Worm (Caenorhabditis elegans) whole organism, L1 larva: ENCODE data around the gene R144.12.
A peak's percentile ranks its signal among the peaks of the same experiment; 100 is the strongest.
"Not testable (repeated sequence)": the region's sequence is repeated elsewhere in the genome, so short reads cannot be mapped to it uniquely, and the experiment has no call there.

ENCODE experiments used
- aha-1 ChIP-seq: fragments of 150-350 bp; optimal IDR thresholded peaks from 2 replicates; lab custom pipeline; 2014; ENCODE audit warnings: missing biosample characterization, missing genetic modification characterization
- ceh-63 ChIP-seq: fragments of 200-800 bp; sonication (Bioruptor generic); optimal IDR thresholded peaks from 2 replicates; lab custom pipeline; 2018; ENCODE audit warnings: mild to moderate bottlenecking, missing genetic modification characterization, missing compliant biosample characterization
- ceh-82 ChIP-seq, 3 experiments: fragments of 150-350 bp in 1 of 3; sonication (generic microtip) in 2 of 3; optimal IDR thresholded peaks; 2 replicates each; lab custom pipeline; 2014 to 2017; ENCODE audit warnings: missing biosample characterization in 3 of 3, missing genetic modification characterization in 3 of 3
- ceh-88 ChIP-seq: fragments of 200-800 bp; sonication (Bioruptor generic); IDR thresholded peaks from 2 replicates; pipeline ENCODE4 v1.3.6; 2022; ENCODE audit warnings: missing genetic modification characterization, missing compliant biosample characterization
- ceh-90 ChIP-seq: sonication (generic microtip); optimal IDR thresholded peaks from 2 replicates; lab custom pipeline; 2016; ENCODE audit warnings: missing genetic modification characterization, missing compliant biosample characterization
- ces-1 ChIP-seq: fragments of 150-350 bp; optimal IDR thresholded peaks from 2 replicates; lab custom pipeline; 2014; ENCODE audit warnings: missing biosample characterization, missing genetic modification reagents, missing genetic modification characterization
- fkh-10 ChIP-seq: sonication (generic microtip); optimal IDR thresholded peaks from 2 replicates; lab custom pipeline; 2017; ENCODE audit warnings: missing biosample characterization, missing genetic modification reagents, missing genetic modification characterization
- fkh-8 ChIP-seq: sonication (generic microtip); optimal IDR thresholded peaks from 2 replicates; lab custom pipeline; 2016; ENCODE audit warnings: mild to moderate bottlenecking, missing genetic modification characterization, missing compliant biosample characterization
- fos-1 ChIP-seq: fragments of 150-350 bp; optimal IDR thresholded peaks from 2 replicates; lab custom pipeline; 2014; ENCODE audit warnings: missing biosample characterization, missing genetic modification characterization
- hpl-2 ChIP-seq: fragments of 150-350 bp; optimal IDR thresholded peaks from 2 replicates; lab custom pipeline; 2014; ENCODE audit warnings: missing biosample characterization, missing genetic modification reagents, missing genetic modification characterization
- irx-1 ChIP-seq: sonication (generic microtip); optimal IDR thresholded peaks from 2 replicates; lab custom pipeline; 2016; ENCODE audit warnings: missing genetic modification characterization, missing compliant biosample characterization
- jun-1 ChIP-seq: fragments of 150-350 bp; optimal IDR thresholded peaks from 2 replicates; lab custom pipeline; 2014; ENCODE audit warnings: missing biosample characterization, missing genetic modification reagents, missing genetic modification characterization
- lin-13 ChIP-seq: fragments of 150-350 bp; optimal IDR thresholded peaks from 2 replicates; lab custom pipeline; 2014; ENCODE audit warnings: missing biosample characterization, missing genetic modification reagents, missing genetic modification characterization
- lin-14 ChIP-seq: fragments of 200-800 bp; sonication (Bioruptor generic); optimal IDR thresholded peaks from 2 replicates; lab custom pipeline; 2018; ENCODE audit warnings: mild to moderate bottlenecking, missing genetic modification characterization, moderate library complexity, missing compliant biosample characterization
- lin-15B ChIP-seq: fragments of 150-350 bp; sonication (generic microtip); optimal IDR thresholded peaks from 3 replicates; lab custom pipeline; 2014; ENCODE audit warnings: missing biosample characterization, missing genetic modification characterization
- lin-35 ChIP-seq, 2 experiments: fragments of 150-350 bp; optimal IDR thresholded peaks; 2 replicates each; lab custom pipeline; 2014; ENCODE audit warnings: missing biosample characterization in 2 of 2, missing genetic modification characterization in 2 of 2, missing genetic modification reagents in 2 of 2
- lsy-2 ChIP-seq, 2 experiments: fragments of 150-350 bp; optimal IDR thresholded peaks; 2 replicates each; lab custom pipeline; 2014; ENCODE audit warnings: missing biosample characterization in 2 of 2, missing genetic modification characterization in 2 of 2
- mab-9 ChIP-seq: fragments of 200-800 bp; sonication (Bioruptor generic); IDR thresholded peaks from 2 replicates; pipeline ENCODE4 v1.3.6; 2022; ENCODE audit warnings: missing genetic modification reagents, missing genetic modification characterization, missing compliant biosample characterization
- mdl-1 ChIP-seq, 2 experiments: fragments of 150-350 bp; optimal IDR thresholded peaks; 2 replicates each; lab custom pipeline; 2014 to 2017; ENCODE audit warnings: missing biosample characterization in 2 of 2, missing genetic modification characterization in 2 of 2, inconsistent platforms in 1 of 2
- mep-1 ChIP-seq: fragments of 150-350 bp; optimal IDR thresholded peaks from 2 replicates; lab custom pipeline; 2014; ENCODE audit warnings: missing biosample characterization, missing genetic modification characterization
- nhr-11 ChIP-seq: fragments of 150-350 bp; optimal IDR thresholded peaks from 2 replicates; lab custom pipeline; 2014; ENCODE audit warnings: missing biosample characterization, missing genetic modification characterization
- nhr-28 ChIP-seq: fragments of 150-350 bp; optimal IDR thresholded peaks from 2 replicates; lab custom pipeline; 2014; ENCODE audit warnings: missing biosample characterization, missing genetic modification characterization
- nhr-71 ChIP-seq: sonication (generic microtip); optimal IDR thresholded peaks from 2 replicates; lab custom pipeline; 2016; ENCODE audit warnings: mild to moderate bottlenecking, missing genetic modification characterization, moderate library complexity, missing compliant biosample characterization
- nhr-76 ChIP-seq: sonication (generic microtip); optimal IDR thresholded peaks from 2 replicates; lab custom pipeline; 2017; ENCODE audit warnings: missing biosample characterization, missing genetic modification characterization
- nhr-84 ChIP-seq: sonication (generic microtip); optimal IDR thresholded peaks from 2 replicates; lab custom pipeline; 2017; ENCODE audit warnings: missing biosample characterization, missing genetic modification characterization
- nhr-85 ChIP-seq: sonication (generic microtip); peaks from one replicate; lab custom pipeline; 2016; ENCODE audit warnings: missing genetic modification characterization, inconsistent platforms, missing compliant biosample characterization
- pag-3 ChIP-seq: sonication (generic microtip); optimal IDR thresholded peaks from 2 replicates; lab custom pipeline; 2017; ENCODE audit warnings: missing genetic modification characterization, mild to moderate bottlenecking, missing compliant biosample characterization, antibody characterized with exemption, borderline replicate concordance; ENCODE audit not compliant: insufficient read depth
- pqm-1 ChIP-seq: sonication (generic microtip); optimal IDR thresholded peaks from 3 replicates; lab custom pipeline; 2017; ENCODE audit warnings: missing biosample characterization, missing genetic modification characterization
- snpc-4 ChIP-seq: fragments of 150-350 bp; optimal IDR thresholded peaks from 2 replicates; lab custom pipeline; 2014; ENCODE audit warnings: missing biosample characterization, missing genetic modification characterization
- sptf-1 ChIP-seq: fragments of 150-350 bp; optimal IDR thresholded peaks from 2 replicates; lab custom pipeline; 2014; ENCODE audit warnings: missing biosample characterization, missing genetic modification characterization
- sup-37 ChIP-seq: fragments of 200-800 bp; sonication (Bioruptor generic); optimal IDR thresholded peaks from 2 replicates; lab custom pipeline; 2018; ENCODE audit warnings: mild to moderate bottlenecking, missing genetic modification characterization, missing compliant biosample characterization
- swsn-7 ChIP-seq: sonication (generic microtip); optimal IDR thresholded peaks from 2 replicates; lab custom pipeline; 2016; ENCODE audit warnings: missing genetic modification characterization, missing compliant biosample characterization
- tlp-1 ChIP-seq: fragments of 150-350 bp; optimal IDR thresholded peaks from 2 replicates; lab custom pipeline; 2014; ENCODE audit warnings: missing biosample characterization, missing genetic modification characterization
- unc-130 ChIP-seq: fragments of 150-350 bp; optimal IDR thresholded peaks from 2 replicates; lab custom pipeline; 2017; ENCODE audit warnings: missing biosample characterization, missing genetic modification characterization, inconsistent platforms
- unc-30 ChIP-seq: sonication (generic microtip); optimal IDR thresholded peaks from 2 replicates; lab custom pipeline; 2017; ENCODE audit warnings: missing biosample characterization, missing genetic modification characterization
- unc-98 ChIP-seq: fragments of 200-800 bp; sonication (Bioruptor generic); IDR thresholded peaks from 2 replicates; pipeline ENCODE4 v1.3.6; 2022; ENCODE audit warnings: missing genetic modification characterization, missing compliant biosample characterization
- xbp-1 ChIP-seq: sonication (generic microtip); optimal IDR thresholded peaks from 2 replicates; lab custom pipeline; 2016; ENCODE audit warnings: missing genetic modification characterization, missing compliant biosample characterization

Gene R144.12

DNA sequence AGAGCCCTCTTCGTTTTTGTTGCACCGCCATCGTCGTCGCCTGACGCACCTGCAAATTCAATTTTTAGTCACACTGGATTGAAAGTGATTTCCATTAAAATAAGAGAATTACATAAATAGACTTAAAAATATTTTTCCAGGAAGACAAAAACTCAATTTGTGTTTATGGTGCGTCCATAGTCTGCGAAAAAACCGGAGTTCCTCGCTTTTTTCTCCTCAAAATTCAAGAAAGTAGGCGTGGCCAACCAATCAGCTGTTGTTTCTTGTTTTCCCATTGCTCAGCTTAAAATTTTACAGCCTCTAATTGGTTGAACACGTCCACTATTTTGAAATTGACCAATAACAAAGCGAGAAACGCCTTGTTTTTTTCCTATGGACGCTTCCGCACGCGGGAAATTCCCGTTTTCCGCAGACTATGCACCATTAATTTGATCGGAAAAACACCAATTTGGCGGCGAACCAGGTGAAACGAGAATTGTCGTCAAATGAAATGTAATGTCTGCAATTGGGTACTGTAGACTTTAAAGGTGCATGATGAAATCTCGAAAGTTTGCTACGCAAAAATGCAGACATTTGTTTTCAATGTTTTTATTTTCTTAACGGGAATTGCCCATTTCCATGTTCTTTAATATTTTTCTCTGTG, 22.2 kb downstream of the R144.12 start, which contains the start of gene C27F2.7:
Gene C27F2.7, minus strand, starts transcription at position 51 of the 643 bp plus-strand sequence.
- TF ChIP-seq jun-1 (tag; lab: Kevin White, UChicago) (no peak), sup-37 (GFP tag; lab: Kevin White, UChicago) (no peak), ceh-63 (GFP tag; lab: Kevin White, UChicago) (no peak), nhr-85 (tag; lab: Kevin White, UChicago) (no peak), lin-13 (no peak), lsy-2 (tag; optimal IDR thresholded peaks at IDR 0.05; lab: Kevin White, UChicago) (no peak), unc-30 (tag; lab: Kevin White, UChicago) (no peak), pqm-1 (tag; lab: Kevin White, UChicago) (no peak)

DNA sequence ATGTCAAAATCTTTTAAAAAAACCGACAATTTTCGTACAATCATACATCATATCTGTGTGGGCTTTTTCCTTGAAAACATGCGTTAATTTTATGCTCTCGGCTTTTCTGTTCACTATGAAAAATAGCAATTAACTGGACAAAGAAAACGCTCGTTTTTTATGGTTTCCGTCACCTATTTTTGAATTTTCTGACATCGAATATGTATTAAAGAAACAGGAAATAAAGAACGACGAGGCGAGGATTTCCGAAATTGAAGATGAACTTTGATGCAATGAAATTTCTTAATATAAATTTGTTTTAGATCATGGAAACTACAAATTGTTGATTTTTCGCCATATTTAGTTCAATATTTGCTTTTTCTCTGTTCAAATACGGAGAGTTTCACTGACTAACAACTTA, 22.8 kb downstream of the R144.12 start:
- no peak for TF ChIP-seq pqm-1 (tag; lab: Kevin White, UChicago)

DNA sequence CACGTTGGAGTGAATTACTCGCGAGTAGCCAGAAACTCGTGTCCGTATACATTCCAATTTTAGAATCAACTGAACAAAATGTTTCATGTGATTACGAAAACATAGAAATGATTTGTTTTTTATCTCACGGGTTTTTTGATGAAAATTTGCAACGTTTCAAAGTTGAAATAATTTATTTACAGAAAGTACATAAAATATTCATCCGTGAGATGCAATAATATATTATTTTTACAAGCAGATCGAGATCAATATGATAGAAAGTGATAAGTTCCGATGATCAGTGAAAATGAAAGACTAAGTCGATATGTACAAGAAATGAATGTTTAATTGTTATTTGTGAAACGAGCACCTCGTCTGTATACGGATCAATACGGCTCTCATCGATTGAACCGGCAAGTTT, 26.4 kb downstream of the R144.12 start, which contains the start of gene C27F2.6:
Gene C27F2.6, minus strand, starts transcription at position 101 of the 400 bp plus-strand sequence.
- TF ChIP-seq fos-1, pag-3, snpc-4 (tag; lab: Kevin White, UChicago): not testable (repeated sequence)

DNA sequence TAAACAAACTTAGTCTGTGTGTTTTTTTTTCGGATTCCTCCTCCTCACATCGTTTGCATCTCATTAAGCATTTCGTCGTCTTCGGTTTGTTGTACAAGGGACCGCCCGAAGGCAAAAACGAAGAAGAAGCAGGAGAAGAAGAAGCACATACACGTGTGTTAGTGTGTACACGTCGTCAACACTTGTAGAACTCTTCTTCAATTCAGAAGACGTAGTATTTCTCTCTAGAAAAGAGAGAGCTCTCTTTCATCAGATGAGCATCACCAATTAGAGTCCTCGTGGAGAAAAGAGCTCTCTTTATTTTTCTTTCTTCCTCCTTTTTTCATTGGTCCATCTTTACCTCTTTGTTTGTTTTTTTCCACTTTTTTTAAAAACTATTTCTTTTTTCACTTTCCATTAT, 38.6 kb downstream of the R144.12 start:
- TF ChIP-seq lin-14 (GFP tag; lab: Kevin White, UChicago): peak; percentile 66
- no peak for TF ChIP-seq ceh-82 (tag; optimal IDR thresholded peaks at IDR 0.05; lab: Kevin White, UChicago)
- TF ChIP-seq lsy-2 (tag; optimal IDR thresholded peaks at IDR 0.05; lab: Kevin White, UChicago): peak in 1 of 2 experiments; percentile 8

- no peak for TF ChIP-seq lin-15B
- no peak for TF ChIP-seq nhr-11 (tag; lab: Kevin White, UChicago)
- no peak for TF ChIP-seq tlp-1 (tag; lab: Kevin White, UChicago)
- TF ChIP-seq nhr-28 (tag; lab: Kevin White, UChicago): no peak
- no peak for TF ChIP-seq swsn-7 (tag; lab: Kevin White, UChicago)
- no peak for TF ChIP-seq nhr-76 (tag; lab: Kevin White, UChicago)
- TF ChIP-seq unc-98 (GFP tag; lab: Robert Waterston, UW): no peak
- peak in 1 of 3 experiments; percentile 25 for TF ChIP-seq ceh-82 (tag; optimal IDR thresholded peaks at IDR 0.05; lab: Kevin White, UChicago)
- TF ChIP-seq unc-130 (tag; lab: Kevin White, UChicago): no peak
- TF ChIP-seq sptf-1 (tag; lab: Kevin White, UChicago): no peak
- TF ChIP-seq ceh-63 (GFP tag; lab: Kevin White, UChicago): no peak
- TF ChIP-seq jun-1 (tag; lab: Kevin White, UChicago): no peak
- peak; percentile 82 for TF ChIP-seq lin-14 (GFP tag; lab: Kevin White, UChicago)
- no peak for TF ChIP-seq aha-1 (tag; lab: Kevin White, UChicago)
- no peak for TF ChIP-seq ceh-88 (GFP tag; lab: Robert Waterston, UW)
- TF ChIP-seq xbp-1 (tag; lab: Kevin White, UChicago): no peak
- no peak for TF ChIP-seq ceh-90
- TF ChIP-seq mab-9 (GFP tag; lab: Robert Waterston, UW): no peak
- TF ChIP-seq nhr-71: peak; percentile 8
- TF ChIP-seq fkh-8: no peak
- peak; percentile 75 for TF ChIP-seq fkh-10 (GFP tag; lab: Kevin White, UChicago)
- TF ChIP-seq hpl-2 (GFP tag; lab: Kevin White, UChicago): no peak
- TF ChIP-seq nhr-84: no peak
- peak; percentile 85 for TF ChIP-seq ces-1 (GFP tag; lab: Kevin White, UChicago)
- TF ChIP-seq mdl-1 (tag; optimal IDR thresholded peaks at IDR 0.05; lab: Kevin White, UChicago): no peak
- TF ChIP-seq mep-1 (tag; lab: Kevin White, UChicago): peak; percentile 13
- peak in 1 of 2 experiments; percentile 6 for TF ChIP-seq lin-35 (GFP tag; optimal IDR thresholded peaks at IDR 0.05; lab: Kevin White, UChicago)
- TF ChIP-seq irx-1 (tag; lab: Kevin White, UChicago): no peak
Measured at ce11 chrIII:4967236-4967635, 39.5 kb downstream of the R144.12 start.
